Worm (Caenorhabditis elegans): ENCODE data around the gene srx-21.

DNA sequence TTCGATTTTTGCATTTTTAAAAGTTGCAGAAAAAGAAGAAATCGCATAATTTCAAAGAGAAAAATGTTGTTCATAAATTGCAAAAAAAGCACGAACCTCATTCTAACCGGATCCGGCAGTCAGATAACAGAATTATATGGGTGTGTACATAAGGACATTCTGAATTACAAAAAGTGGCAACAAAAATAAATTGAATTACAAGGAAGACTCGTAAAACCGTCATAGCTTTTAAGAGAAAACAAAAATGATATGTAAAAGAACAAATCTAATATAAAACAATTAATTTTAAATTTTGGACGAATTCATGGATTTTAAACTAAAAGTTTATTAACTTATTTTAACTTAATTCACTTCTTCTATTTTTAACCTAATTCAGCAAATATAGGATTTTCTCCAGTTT lies 16.6 kb upstream of the srx-21 start, which contains the start of gene F31F4.17:
- no peak for TF ChIP-seq ztf-11 (tag; optimal IDR thresholded peaks at IDR 0.05)
- TF ChIP-seq snpc-4 (tag; optimal IDR thresholded peaks at IDR 0.05) = no peak
- no peak for TF ChIP-seq ceh-82 (tag; optimal IDR thresholded peaks at IDR 0.05)
- TF ChIP-seq nhr-77 (tag; optimal IDR thresholded peaks at IDR 0.05) = no peak
- TF ChIP-seq ceh-16 (tag; optimal IDR thresholded peaks at IDR 0.05) = no peak
- no peak for TF ChIP-seq aly-2 (tag; optimal IDR thresholded peaks at IDR 0.05)

All from whole organism, L2 larva.